Fruit fly (Drosophila melanogaster): ENCODE results near the gene RpL13A.

DNA sequence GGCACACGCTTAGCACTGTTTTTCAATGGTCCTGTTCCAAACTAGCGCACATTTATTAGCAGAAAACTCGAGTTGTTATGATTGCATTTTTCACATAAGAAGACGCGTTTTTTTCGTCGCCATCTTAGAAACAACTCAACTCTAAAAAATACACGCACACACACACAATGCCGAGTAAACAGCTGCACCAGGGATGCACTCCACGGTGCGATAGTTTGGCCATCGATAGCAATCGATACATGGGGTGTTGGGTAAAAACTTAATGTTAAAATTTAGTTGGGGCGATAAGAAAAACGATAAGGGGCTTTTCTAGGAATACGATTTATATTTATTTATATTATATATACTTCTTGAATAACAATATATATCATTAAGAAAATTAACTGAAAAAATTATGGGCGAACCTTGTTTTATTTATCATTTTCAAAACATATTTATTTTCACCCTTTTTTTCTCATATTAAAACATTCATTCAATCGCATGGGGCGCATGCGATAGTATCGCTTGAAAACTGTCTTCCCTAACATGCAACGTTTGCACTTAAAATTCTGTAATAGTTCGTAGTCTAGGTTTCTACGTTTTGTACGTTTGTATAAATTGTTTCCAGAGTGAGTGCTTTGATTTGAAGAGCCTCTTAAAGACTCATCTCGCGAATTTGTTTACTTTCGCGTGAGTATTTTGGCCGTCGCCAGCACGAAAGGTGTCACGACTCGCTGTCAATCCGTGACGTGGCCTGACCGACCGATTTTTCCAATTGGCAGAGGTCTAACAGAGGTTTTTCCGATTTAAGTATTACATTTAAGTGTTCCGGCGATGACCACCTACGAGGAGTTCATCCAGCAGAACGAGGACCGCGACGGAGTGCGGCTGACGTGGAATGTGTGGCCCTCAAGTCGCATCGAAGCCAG, 24.5 kb downstream of the RpL13A start, which contains the start of the genes MTA1-like and Sec23:
- TF ChIP-seq ATbp (GFP tag; optimal IDR thresholded peaks at IDR 0.05) (no peak), CG3847 (GFP tag; IDR thresholded peaks at IDR 0.05) (peak; percentile 61), inv (GFP tag; IDR thresholded peaks at IDR 0.05; ENCODE audit: partially characterized antibody) (peak; percentile 96), Bgb (GFP tag; IDR thresholded peaks at IDR 0.05; ENCODE audit: partially characterized antibody) (peak; percentile 88)

Data from whole organism, embryonic.